Fruit fly (Drosophila melanogaster) whole organism, embryonic: ENCODE results near the gene eys.

Source experiments
- Abd-B ChIP-seq: fragments of 200-800 bp; sonication (Bioruptor generic); optimal IDR thresholded peaks from 2 replicates; lab custom pipeline; 2018; ENCODE audit warnings: missing biosample characterization, mild to moderate bottlenecking, missing genetic modification characterization, moderate library complexity
- Atf3 ChIP-seq: fragments of 200-800 bp; sonication (Bioruptor generic); optimal IDR thresholded peaks from 3 replicates; lab custom pipeline; 2016; ENCODE audit warnings: missing biosample characterization, missing genetic modification characterization
- CG10147 ChIP-seq: fragments of 200-800 bp; sonication (Bioruptor generic); optimal IDR thresholded peaks from 2 replicates; lab custom pipeline; 2019; ENCODE audit warnings: missing biosample characterization, mild to moderate bottlenecking, missing genetic modification characterization, moderate library complexity
- CG12155 ChIP-seq: fragments of 200-800 bp; sonication (Bioruptor generic); optimal IDR thresholded peaks from 3 replicates; lab custom pipeline; 2016; ENCODE audit warnings: missing biosample characterization, missing genetic modification characterization
- CG12236 ChIP-seq: fragments of 200-800 bp; sonication (Bioruptor generic); optimal IDR thresholded peaks from 2 replicates; lab custom pipeline; 2016; ENCODE audit warnings: missing biosample characterization, missing genetic modification characterization
- CG12942 ChIP-seq: fragments of 200-800 bp; sonication (Bioruptor generic); optimal IDR thresholded peaks from 3 replicates; lab custom pipeline; 2016; ENCODE audit warnings: missing biosample characterization, missing genetic modification characterization
- CG14441 ChIP-seq: fragments of 200-800 bp; sonication (Bioruptor generic); IDR thresholded peaks from 2 replicates; pipeline ENCODE4 v1.3.6; 2022; ENCODE audit warnings: missing biosample characterization, missing genetic modification characterization
- CG15696 ChIP-seq: fragments of 200-800 bp; sonication (Bioruptor generic); optimal IDR thresholded peaks from 2 replicates; lab custom pipeline; 2019; ENCODE audit warnings: missing biosample characterization, mild to moderate bottlenecking, missing genetic modification characterization, moderate library complexity
- CG1602 ChIP-seq: fragments of 200-800 bp; sonication (Bioruptor generic); optimal IDR thresholded peaks from 3 replicates; lab custom pipeline; 2016; ENCODE audit warnings: missing biosample characterization, missing genetic modification characterization
- CG17361 ChIP-seq: fragments of 200-800 bp; sonication (Bioruptor generic); IDR thresholded peaks from 3 replicates; pipeline ENCODE4 v1.3.6; 2022; ENCODE audit warnings: missing biosample characterization, missing genetic modification characterization
- CG18262 ChIP-seq: fragments of 200-800 bp; optimal IDR thresholded peaks from 3 replicates; lab custom pipeline; 2019; ENCODE audit warnings: missing biosample characterization, mild to moderate bottlenecking, missing genetic modification characterization, moderate library complexity
- CG18476 ChIP-seq: fragments of 200-800 bp; sonication (Bioruptor generic); optimal IDR thresholded peaks from 2 replicates; lab custom pipeline; 2016; ENCODE audit warnings: missing biosample characterization, mild to moderate bottlenecking, missing genetic modification characterization
- CG31441 ChIP-seq: fragments of 200-800 bp; sonication (Bioruptor generic); IDR thresholded peaks from 2 replicates; pipeline ENCODE4 v1.3.6; 2022; ENCODE audit warnings: missing biosample characterization, missing genetic modification characterization
- CG3281 ChIP-seq: fragments of 200-800 bp; sonication (Bioruptor generic); optimal IDR thresholded peaks from 3 replicates; lab custom pipeline; 2017; ENCODE audit warnings: missing biosample characterization, mild to moderate bottlenecking, missing genetic modification characterization
- CG4360 ChIP-seq: fragments of 200-800 bp; sonication (Bioruptor generic); IDR thresholded peaks from 2 replicates; pipeline ENCODE4 v1.3.6; 2022; ENCODE audit warnings: missing biosample characterization, missing genetic modification characterization
- CG4404 ChIP-seq: fragments of 200-800 bp; sonication (Bioruptor generic); IDR thresholded peaks from 2 replicates; pipeline ENCODE4 v1.3.6; 2022; ENCODE audit warnings: missing biosample characterization, missing genetic modification characterization
- CG6175 ChIP-seq: fragments of 200-800 bp; sonication (Bioruptor generic); IDR thresholded peaks from 3 replicates; pipeline ENCODE4 v1.3.6; 2022; ENCODE audit warnings: missing biosample characterization, missing genetic modification characterization
- CG6254 ChIP-seq: fragments of 200-800 bp; sonication (Bioruptor generic); optimal IDR thresholded peaks from 3 replicates; lab custom pipeline; 2017; ENCODE audit warnings: mild to moderate bottlenecking, missing biosample characterization, missing genetic modification reagents, missing genetic modification characterization
- CG6689 ChIP-seq: fragments of 200-800 bp; sonication (Bioruptor generic); IDR thresholded peaks from 2 replicates; pipeline ENCODE4 v1.3.6; 2022; ENCODE audit warnings: missing biosample characterization, missing genetic modification characterization
- Drgx ChIP-seq: fragments of 200-800 bp; sonication (Bioruptor generic); IDR thresholded peaks from 2 replicates; pipeline ENCODE4 v1.3.6; 2022; ENCODE audit warnings: missing biosample characterization, missing genetic modification characterization
- Fer3 ChIP-seq: fragments of 200-800 bp; sonication (Bioruptor generic); optimal IDR thresholded peaks from 2 replicates; lab custom pipeline; 2018; ENCODE audit warnings: missing biosample characterization, mild to moderate bottlenecking, missing genetic modification characterization, moderate library complexity
- Hmr ChIP-seq: fragments of 200-800 bp; sonication (Bioruptor generic); optimal IDR thresholded peaks from 3 replicates; lab custom pipeline; 2017; ENCODE audit warnings: mild to moderate bottlenecking, missing biosample characterization, missing genetic modification reagents, missing genetic modification characterization
- NC2α ChIP-seq: fragments of 200-800 bp; sonication (Bioruptor generic); optimal IDR thresholded peaks from 2 replicates; lab custom pipeline; 2016; ENCODE audit warnings: missing biosample characterization, missing genetic modification characterization
- NFAT ChIP-seq: fragments of 200-800 bp; sonication (Bioruptor generic); IDR thresholded peaks from 2 replicates; pipeline ENCODE4 v1.3.6; 2022; ENCODE audit warnings: missing biosample characterization, missing genetic modification characterization
- PHDP ChIP-seq: fragments of 200-800 bp; sonication (Bioruptor generic); optimal IDR thresholded peaks from 3 replicates; lab custom pipeline; 2018; ENCODE audit warnings: missing biosample characterization, mild to moderate bottlenecking, missing genetic modification characterization, moderate library complexity
- Sin3A ChIP-seq: fragments of >200 bp; optimal IDR thresholded peaks from 2 replicates; lab custom pipeline; 2018
- Sry-β ChIP-seq: fragments of 200-800 bp; sonication (Bioruptor generic); optimal IDR thresholded peaks from 2 replicates; lab custom pipeline; 2018; ENCODE audit warnings: missing biosample characterization, mild to moderate bottlenecking, missing genetic modification characterization, moderate library complexity
- Sry-δ ChIP-seq: fragments of 200-800 bp; sonication (Bioruptor generic); optimal IDR thresholded peaks from 2 replicates; lab custom pipeline; 2016; ENCODE audit warnings: missing biosample characterization, missing genetic modification characterization
- Usf ChIP-seq: fragments of 200-800 bp; sonication (Bioruptor generic); optimal IDR thresholded peaks from 2 replicates; lab custom pipeline; 2017; ENCODE audit warnings: missing genotype, missing biosample characterization, missing genetic modification characterization
- ase ChIP-seq: fragments of 200-800 bp; sonication (Bioruptor generic); IDR thresholded peaks from 3 replicates; pipeline ENCODE4 v1.3.6; 2022; ENCODE audit warnings: missing biosample characterization, missing genetic modification characterization
- ash1 ChIP-seq: fragments of 200-800 bp; sonication (Bioruptor generic); optimal IDR thresholded peaks from 2 replicates; lab custom pipeline; 2018; ENCODE audit warnings: missing biosample characterization, mild to moderate bottlenecking, missing genetic modification characterization
- ato ChIP-seq: fragments of 200-800 bp; sonication (Bioruptor generic); IDR thresholded peaks from 2 replicates; pipeline ENCODE4 v1.3.6; 2022; ENCODE audit warnings: missing biosample characterization, missing genetic modification characterization; ENCODE audit not compliant: partially characterized antibody
- bab2 ChIP-seq: fragments of 200-800 bp; sonication (Bioruptor generic); optimal IDR thresholded peaks from 2 replicates; lab custom pipeline; 2016; ENCODE audit warnings: missing biosample characterization, missing genetic modification characterization
- bbx ChIP-seq: fragments of 200-800 bp; sonication (Bioruptor generic); IDR thresholded peaks from 2 replicates; pipeline ENCODE4 v1.3.6; 2022; ENCODE audit warnings: missing biosample characterization, missing genetic modification characterization; ENCODE audit not compliant: partially characterized antibody
- dan ChIP-seq: fragments of 200-800 bp; sonication (Bioruptor generic); IDR thresholded peaks from 2 replicates; pipeline ENCODE4 v1.3.6; 2022; ENCODE audit warnings: missing biosample characterization, missing genetic modification characterization
- exex ChIP-seq: fragments of 200-800 bp; sonication (Bioruptor generic); optimal IDR thresholded peaks from 4 replicates; lab custom pipeline; 2018; ENCODE audit warnings: missing biosample characterization, mild to moderate bottlenecking, missing genetic modification characterization, moderate library complexity
- fd3F ChIP-seq: fragments of 200-800 bp; sonication (Bioruptor generic); optimal IDR thresholded peaks from 2 replicates; lab custom pipeline; 2018; ENCODE audit warnings: missing biosample characterization, mild to moderate bottlenecking, missing genetic modification characterization, moderate library complexity
- fd96Cb ChIP-seq: fragments of 200-800 bp; sonication (Bioruptor generic); optimal IDR thresholded peaks from 2 replicates; lab custom pipeline; 2018; ENCODE audit warnings: missing biosample characterization, mild to moderate bottlenecking, missing genetic modification characterization, moderate library complexity
- gce ChIP-seq: fragments of 200-800 bp; sonication (Bioruptor generic); IDR thresholded peaks from 3 replicates; pipeline ENCODE4 v1.3.6; 2022; ENCODE audit warnings: missing biosample characterization, missing genetic modification characterization
- hb ChIP-seq: fragments of 200-800 bp; sonication (Bioruptor generic); IDR thresholded peaks from 3 replicates; pipeline ENCODE4 v1.3.6; 2022; ENCODE audit warnings: missing biosample characterization, missing genetic modification characterization; ENCODE audit not compliant: partially characterized antibody
- jumu ChIP-seq: fragments of 200-800 bp; sonication (Bioruptor generic); optimal IDR thresholded peaks from 3 replicates; lab custom pipeline; 2016; ENCODE audit warnings: missing biosample characterization, missing genetic modification characterization
- lab ChIP-seq: fragments of 200-800 bp; sonication (Bioruptor generic); optimal IDR thresholded peaks from 3 replicates; lab custom pipeline; 2017; ENCODE audit warnings: missing biosample characterization, missing genetic modification characterization, mild to moderate bottlenecking, moderate library complexity, missing genetic modification reagents
- mld ChIP-seq: fragments of 200-800 bp; sonication (Bioruptor generic); IDR thresholded peaks from 3 replicates; pipeline ENCODE4 v1.3.6; 2022; ENCODE audit warnings: missing biosample characterization, missing genetic modification characterization; ENCODE audit not compliant: partially characterized antibody
- nerfin-2 ChIP-seq: fragments of 200-800 bp; sonication (Bioruptor generic); IDR thresholded peaks from 2 replicates; pipeline ENCODE4 v1.3.6; 2022; ENCODE audit warnings: missing biosample characterization, missing genetic modification characterization; ENCODE audit not compliant: partially characterized antibody
- pros ChIP-seq: fragments of 200-800 bp; sonication (Bioruptor generic); optimal IDR thresholded peaks from 3 replicates; lab custom pipeline; 2019; ENCODE audit warnings: missing biosample characterization, mild to moderate bottlenecking, missing genetic modification characterization, moderate library complexity
- row ChIP-seq: fragments of 200-800 bp; sonication (Bioruptor generic); IDR thresholded peaks from 3 replicates; pipeline ENCODE4 v1.3.6; 2022; ENCODE audit warnings: missing biosample characterization, missing genetic modification characterization
- run ChIP-seq: fragments of 200-800 bp; sonication (Bioruptor generic); optimal IDR thresholded peaks from 3 replicates; lab custom pipeline; 2018; ENCODE audit warnings: missing biosample characterization, mild to moderate bottlenecking, missing genetic modification characterization
- seq ChIP-seq: fragments of 200-800 bp; sonication (Bioruptor generic); IDR thresholded peaks from 2 replicates; pipeline ENCODE4 v1.3.6; 2022; ENCODE audit warnings: missing biosample characterization, missing genetic modification characterization
- sqz ChIP-seq: fragments of 200-800 bp; sonication (Bioruptor generic); optimal IDR thresholded peaks from 3 replicates; lab custom pipeline; 2018; ENCODE audit warnings: missing biosample characterization, mild to moderate bottlenecking, missing genetic modification characterization
- stc ChIP-seq: fragments of 200-800 bp; sonication (Bioruptor generic); IDR thresholded peaks from 2 replicates; pipeline ENCODE4 v1.3.6; 2022; ENCODE audit warnings: missing biosample characterization, missing genetic modification characterization
- trh ChIP-seq: fragments of 200-800 bp; sonication (Bioruptor generic); optimal IDR thresholded peaks from 2 replicates; lab custom pipeline; 2016; ENCODE audit warnings: missing biosample characterization, missing genetic modification characterization
- vfl ChIP-seq: fragments of 200-800 bp; sonication (Bioruptor generic); optimal IDR thresholded peaks from 2 replicates; lab custom pipeline; 2016; ENCODE audit warnings: missing biosample characterization, missing genetic modification characterization

eys gene

dm6 chr2L:2398459-2398858, 87.0 kb downstream of the eys start (continued):
- TF ChIP-seq bab2 (GFP tag; lab: Kevin White, UChicago) (no peak), dan (GFP tag; lab: Robert Waterston, UW) (no peak), stc (GFP tag; lab: Robert Waterston, UW) (peak; percentile 35; the same call in 1 of the 2 replicates), CG1602 (GFP tag; lab: Kevin White, UChicago) (no peak), NFAT (GFP tag; lab: Robert Waterston, UW) (no peak), CG4360 (GFP tag; lab: Robert Waterston, UW) (no peak), CG18262 (tag; lab: Kevin White, UChicago) (no peak), ase (GFP tag; lab: Robert Waterston, UW) (no peak), hb (GFP tag; lab: Robert Waterston, UW) (no peak), pros (no peak), CG12155 (GFP tag; lab: Kevin White, UChicago) (no peak), Hmr (GFP tag; lab: Kevin White, UChicago) (no peak), PHDP (tag; lab: Kevin White, UChicago) (peak; percentile 10), ato (GFP tag; lab: Robert Waterston, UW) (no peak), CG6175 (GFP tag; lab: Robert Waterston, UW) (no peak), CG4404 (no peak), Drgx (no peak), Fer3 (tag; lab: Kevin White, UChicago) (no peak), CG15696 (no peak), row (peak; percentile 37; the same call in 1 of the 3 replicates), fd96Cb (tag; lab: Kevin White, UChicago) (no peak), CG3281 (GFP tag; lab: Kevin White, UChicago) (no peak), gce (no peak), CG12236 (no peak), Usf (GFP tag; lab: Kevin White, UChicago) (no peak), Atf3 (GFP tag; lab: Kevin White, UChicago) (no peak), Sry-δ (GFP tag; lab: Kevin White, UChicago) (no peak), Sry-β (GFP tag; lab: Kevin White, UChicago) (no peak), seq (GFP tag; lab: Robert Waterston, UW) (no peak), CG14441 (0 out of 2 replicates have a peak, but pooled peaks have one; percentile 10), mld (no peak), CG10147 (GFP tag; lab: Kevin White, UChicago) (no peak), CG18476 (GFP tag; lab: Kevin White, UChicago) (no peak), trh (GFP tag; lab: Kevin White, UChicago) (no peak), CG31441 (GFP tag; lab: Robert Waterston, UW) (peak; percentile 53), fd3F (GFP tag; lab: Kevin White, UChicago) (no peak), Sin3A (no peak), jumu (GFP tag; lab: Kevin White, UChicago) (no peak), CG17361 (no peak), ash1 (GFP tag; lab: Kevin White, UChicago) (no peak), sqz (GFP tag; lab: Kevin White, UChicago) (no peak), nerfin-2 (GFP tag; lab: Robert Waterston, UW) (no peak), lab (peak; percentile 4), CG6254 (no peak), NC2α (GFP tag; lab: Kevin White, UChicago) (no peak), CG12942 (no peak), run (tag; lab: Kevin White, UChicago) (no peak), CG6689 (GFP tag; lab: Robert Waterston, UW) (0 out of 2 replicates have a peak, but pooled peaks have one; percentile 9), exex (tag; lab: Kevin White, UChicago) (no peak), vfl (GFP tag; lab: Kevin White, UChicago) (no peak), Abd-B (GFP tag; lab: Kevin White, UChicago) (no peak), bbx (GFP tag; lab: Robert Waterston, UW) (no peak)
